Worm (Caenorhabditis elegans) whole organism, L3 larva: ENCODE results near the gene emb-1.

ENCODE experiments used
- R02D3.7 ChIP-seq: fragments of 150-350 bp; optimal IDR thresholded peaks from 2 replicates; lab custom pipeline; 2014; ENCODE audit warnings: missing biosample characterization, missing genetic modification characterization
- ZK546.5 ChIP-seq: sonication (generic microtip); optimal IDR thresholded peaks from 2 replicates; lab custom pipeline; 2017; ENCODE audit warnings: missing biosample characterization, missing genetic modification characterization
- aly-2 ChIP-seq: fragments of 150-350 bp; optimal IDR thresholded peaks from 2 replicates; lab custom pipeline; 2014; ENCODE audit warnings: missing biosample characterization, missing genetic modification characterization
- ama-1 ChIP-seq: fragments of 150-350 bp; optimal IDR thresholded peaks from 2 replicates; lab custom pipeline; 2018
- ceh-16 ChIP-seq: sonication (generic microtip); optimal IDR thresholded peaks from 2 replicates; lab custom pipeline; 2017; ENCODE audit warnings: missing biosample characterization, missing genetic modification characterization
- ceh-28 ChIP-seq: fragments of 150-350 bp; optimal IDR thresholded peaks from 2 replicates; lab custom pipeline; 2014; ENCODE audit warnings: missing biosample characterization, missing genetic modification reagents, missing genetic modification characterization
- egl-27 ChIP-seq: sonication (generic microtip); optimal IDR thresholded peaks from 4 replicates; lab custom pipeline; 2017; ENCODE audit warnings: missing biosample characterization, missing genetic modification reagents, missing genetic modification characterization
- egl-5 ChIP-seq: fragments of 150-350 bp; optimal IDR thresholded peaks from 2 replicates; lab custom pipeline; 2017; ENCODE audit warnings: missing biosample characterization, missing genetic modification reagents, missing genetic modification characterization, inconsistent platforms
- elt-2 ChIP-seq: sonication (generic microtip); optimal IDR thresholded peaks from 2 replicates; lab custom pipeline; 2016; ENCODE audit warnings: missing genetic modification reagents, mild to moderate bottlenecking, missing genetic modification characterization, missing compliant biosample characterization
- elt-3 ChIP-seq, 3 experiments: fragments of 150-350 bp in 1 of 3; sonication (generic microtip) in 2 of 3; optimal IDR thresholded peaks; 2 replicates in 2 of 3; 4 replicates in 1 of 3; lab custom pipeline; 2014 to 2017; ENCODE audit warnings: missing biosample characterization in 3 of 3, missing genetic modification characterization in 3 of 3
- fkh-10 ChIP-seq: sonication (generic microtip); optimal IDR thresholded peaks from 2 replicates; lab custom pipeline; 2017; ENCODE audit warnings: missing biosample characterization, missing genetic modification reagents, missing genetic modification characterization
- fkh-2 ChIP-seq: fragments of 150-350 bp; optimal IDR thresholded peaks from 2 replicates; lab custom pipeline; 2014; ENCODE audit warnings: missing biosample characterization, missing genetic modification reagents, missing genetic modification characterization
- fos-1 ChIP-seq: fragments of 150-350 bp; optimal IDR thresholded peaks from 2 replicates; lab custom pipeline; 2014; ENCODE audit warnings: missing biosample characterization, missing genetic modification characterization
- hmg-11 ChIP-seq: sonication (generic microtip); optimal IDR thresholded peaks from 2 replicates; lab custom pipeline; 2016; ENCODE audit warnings: missing genetic modification characterization, missing compliant biosample characterization
- lin-15B ChIP-seq: fragments of 150-350 bp; optimal IDR thresholded peaks from 2 replicates; lab custom pipeline; 2014; ENCODE audit warnings: missing biosample characterization, missing genetic modification characterization
- lin-39 ChIP-seq: fragments of 150-350 bp; optimal IDR thresholded peaks from 2 replicates; lab custom pipeline; 2018; ENCODE audit warnings: missing biosample characterization, missing genetic modification reagents, missing genetic modification characterization
- mml-1 ChIP-seq: fragments of 150-350 bp; sonication (generic microtip); optimal IDR thresholded peaks from 3 replicates; lab custom pipeline; 2014; ENCODE audit warnings: missing biosample characterization, missing genetic modification characterization
- nfya-1 ChIP-seq: sonication (generic microtip); optimal IDR thresholded peaks from 2 replicates; lab custom pipeline; 2017; ENCODE audit warnings: missing genetic modification characterization, mild to moderate bottlenecking, missing compliant biosample characterization, antibody characterized with exemption, moderate library complexity; ENCODE audit not compliant: insufficient read depth
- nhr-11 ChIP-seq: fragments of 150-350 bp; optimal IDR thresholded peaks from 2 replicates; lab custom pipeline; 2014; ENCODE audit warnings: missing biosample characterization, missing genetic modification characterization
- nhr-12 ChIP-seq: fragments of 150-350 bp; optimal IDR thresholded peaks from 2 replicates; lab custom pipeline; 2014; ENCODE audit warnings: missing biosample characterization, missing genetic modification characterization
- nhr-23 ChIP-seq: fragments of 150-350 bp; optimal IDR thresholded peaks from 2 replicates; lab custom pipeline; 2014; ENCODE audit warnings: missing biosample characterization, missing genetic modification reagents, missing genetic modification characterization
- nhr-237 ChIP-seq: fragments of 150-350 bp; optimal IDR thresholded peaks from 2 replicates; lab custom pipeline; 2014; ENCODE audit warnings: missing biosample characterization, missing genetic modification characterization
- nhr-25 ChIP-seq: sonication (generic microtip); optimal IDR thresholded peaks from 2 replicates; lab custom pipeline; 2017; ENCODE audit warnings: missing biosample characterization, missing genetic modification characterization
- nhr-28 ChIP-seq: fragments of 150-350 bp; optimal IDR thresholded peaks from 2 replicates; lab custom pipeline; 2014; ENCODE audit warnings: missing biosample characterization, missing genetic modification characterization
- nhr-43 ChIP-seq: sonication (generic microtip); optimal IDR thresholded peaks from 2 replicates; lab custom pipeline; 2016; ENCODE audit warnings: mild to moderate bottlenecking, missing genetic modification characterization, missing compliant biosample characterization; ENCODE audit not compliant: poor library complexity, severe bottlenecking
- nhr-67 ChIP-seq: fragments of 150-350 bp; optimal IDR thresholded peaks from 2 replicates; lab custom pipeline; 2014; ENCODE audit warnings: missing biosample characterization, missing genetic modification characterization
- nhr-76 ChIP-seq: fragments of 150-350 bp; sonication (generic microtip); optimal IDR thresholded peaks from 5 replicates; lab custom pipeline; 2014; ENCODE audit warnings: missing biosample characterization, missing genetic modification characterization
- nhr-77 ChIP-seq: fragments of 150-350 bp; optimal IDR thresholded peaks from 2 replicates; lab custom pipeline; 2014; ENCODE audit warnings: missing biosample characterization, missing genetic modification characterization
- pha-4 ChIP-seq: fragments of 150-350 bp; optimal IDR thresholded peaks from 2 replicates; lab custom pipeline; 2014; ENCODE audit warnings: missing biosample characterization, missing genetic modification reagents, missing genetic modification characterization
- pqm-1 ChIP-seq: fragments of 150-350 bp; optimal IDR thresholded peaks from 2 replicates; lab custom pipeline; 2017; ENCODE audit warnings: missing biosample characterization, missing genetic modification characterization, inconsistent platforms
- snpc-4 ChIP-seq: fragments of 150-350 bp; optimal IDR thresholded peaks from 2 replicates; lab custom pipeline; 2014; ENCODE audit warnings: missing biosample characterization, missing genetic modification characterization
- tbx-2 ChIP-seq: sonication (generic microtip); optimal IDR thresholded peaks from 2 replicates; lab custom pipeline; 2016; ENCODE audit warnings: mild to moderate bottlenecking, missing genetic modification characterization, missing compliant biosample characterization
- unc-62 ChIP-seq: fragments of 150-350 bp; sonication (generic microtip); optimal IDR thresholded peaks from 4 replicates; lab custom pipeline; 2014; ENCODE audit warnings: missing biosample characterization, missing genetic modification reagents, missing genetic modification characterization
- zag-1 ChIP-seq: fragments of 150-350 bp; optimal IDR thresholded peaks from 2 replicates; lab custom pipeline; 2014; ENCODE audit warnings: missing biosample characterization, missing genetic modification characterization

Gene emb-1

DNA sequence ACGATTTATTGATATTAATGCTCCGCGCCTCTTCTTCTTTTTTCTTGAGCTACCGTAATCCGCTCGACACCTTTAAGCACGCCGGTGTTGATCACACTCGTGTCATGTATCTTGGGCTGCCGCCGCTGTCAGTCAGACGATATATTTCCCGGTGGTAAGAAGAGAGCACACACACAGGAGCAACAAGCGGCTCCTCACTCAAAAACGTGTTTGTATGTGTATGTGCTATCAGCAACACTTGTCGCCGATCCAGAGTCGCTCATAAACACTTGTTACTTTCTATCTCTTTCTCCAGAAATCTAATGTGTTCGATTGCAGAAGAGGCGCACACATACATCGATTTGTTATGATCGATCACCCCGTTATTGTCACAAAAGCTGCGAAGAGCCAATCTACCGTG lies 32.7 kb upstream of the emb-1 start:
- TF ChIP-seq ceh-28 (tag; lab: Kevin White, UChicago): no peak
- no peak for TF ChIP-seq pqm-1 (tag; lab: Kevin White, UChicago)
- TF ChIP-seq lin-39: peak; percentile 2
- TF ChIP-seq nhr-28 (tag; lab: Kevin White, UChicago): no peak
- no peak for TF ChIP-seq ceh-16 (tag; lab: Kevin White, UChicago)
- no peak for TF ChIP-seq fkh-10
- TF ChIP-seq nhr-23 (tag; lab: Kevin White, UChicago): no peak
- TF ChIP-seq fos-1 (tag; lab: Kevin White, UChicago): no peak
- TF ChIP-seq pha-4 (tag; lab: Kevin White, UChicago): peak; percentile 5
- TF ChIP-seq elt-2 (tag; lab: Kevin White, UChicago): peak; percentile 12
- TF ChIP-seq fkh-2: no peak
- TF ChIP-seq nhr-11 (tag; lab: Kevin White, UChicago): no peak
- TF ChIP-seq nfya-1: peak; percentile 51
- TF ChIP-seq hmg-11: no peak
- no peak for TF ChIP-seq egl-27
- no peak for TF ChIP-seq ZK546.5
- TF ChIP-seq nhr-12 (tag; lab: Kevin White, UChicago): no peak

DNA sequence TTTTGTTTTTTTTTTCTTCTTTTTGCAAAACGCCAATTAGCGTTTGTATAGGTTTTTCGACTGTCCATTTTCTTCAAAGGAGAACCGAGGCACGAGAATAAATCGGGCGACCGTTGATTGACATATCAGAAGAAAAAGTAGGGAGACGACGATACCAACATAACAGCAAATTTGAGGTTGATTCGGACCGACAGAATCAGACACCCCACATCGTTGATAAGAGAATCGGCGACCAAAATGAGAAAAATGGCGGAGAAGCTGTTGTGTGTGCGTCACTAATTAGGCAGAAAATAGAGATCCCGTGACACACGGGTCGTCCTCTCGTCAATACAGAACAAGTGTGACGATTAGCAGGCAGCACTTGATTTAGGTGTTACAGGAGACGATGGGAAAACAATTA lies 31.3 kb upstream of the emb-1 start:
- TF ChIP-seq tbx-2 (tag; lab: Kevin White, UChicago): peak; percentile 90
- TF ChIP-seq unc-62 (GFP tag; lab: Kevin White, UChicago): peak; percentile 40
- no peak for TF ChIP-seq elt-3 (tag; optimal IDR thresholded peaks at IDR 0.05; lab: Kevin White, UChicago)

DNA sequence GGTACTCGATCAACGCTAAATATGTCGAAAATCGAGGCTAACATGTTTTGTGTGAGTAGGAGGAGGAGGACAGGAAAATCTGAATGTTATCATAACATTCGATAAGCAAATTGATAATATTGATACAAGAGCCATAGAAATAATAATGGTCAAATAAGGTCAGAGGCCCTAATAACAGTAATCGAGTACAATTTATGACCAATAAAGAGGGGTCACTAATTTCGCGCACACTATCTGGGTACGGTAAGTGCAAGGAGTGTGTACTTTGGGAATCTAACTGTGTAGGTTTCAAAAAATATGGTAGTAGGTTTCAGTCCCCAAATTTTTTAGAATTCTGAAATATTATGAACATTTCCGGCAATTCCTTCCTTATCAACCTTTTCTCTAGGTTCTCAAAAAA lies 29.7 kb upstream of the emb-1 start:
- TF ChIP-seq egl-5 (tag; lab: Kevin White, UChicago) (no peak), nhr-25 (no peak), pha-4 (tag; lab: Kevin White, UChicago) (no peak), snpc-4 (no peak), aly-2 (tag; lab: Kevin White, UChicago) (no peak), nhr-77 (tag; lab: Kevin White, UChicago) (no peak), tbx-2 (tag; lab: Kevin White, UChicago) (no peak), fkh-2 (no peak), hmg-11 (no peak), unc-62 (GFP tag; lab: Kevin White, UChicago) (no peak), nfya-1 (no peak), mml-1 (tag; lab: Kevin White, UChicago) (no peak), lin-15B (tag; lab: Kevin White, UChicago) (no peak), nhr-12 (tag; lab: Kevin White, UChicago) (no peak), zag-1 (no peak), nhr-76 (tag; lab: Kevin White, UChicago) (no peak), nhr-237 (tag; lab: Kevin White, UChicago) (no peak), R02D3.7 (tag; lab: Kevin White, UChicago) (no peak)

DNA sequence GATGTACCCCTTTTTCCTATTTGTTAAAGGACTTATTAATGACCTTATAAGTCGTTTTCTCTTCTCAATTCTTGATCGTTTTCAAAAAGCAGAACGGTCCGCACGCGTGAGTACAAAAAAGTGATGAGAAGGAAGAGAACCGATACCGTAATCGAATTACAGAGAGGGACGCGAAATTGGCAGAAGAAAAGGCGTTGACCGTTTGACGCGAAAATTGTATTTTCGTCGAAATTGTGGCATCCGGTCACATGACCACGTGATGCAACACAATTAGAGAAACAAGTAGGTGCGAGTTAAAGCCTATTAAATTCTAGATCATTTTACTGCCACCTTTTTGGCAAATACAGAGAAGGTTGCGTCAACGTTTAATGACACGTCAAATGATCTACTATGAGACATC lies 29.1 kb upstream of the emb-1 start:
- TF ChIP-seq ama-1 (lab: Kevin White, UChicago) (no peak), tbx-2 (tag; lab: Kevin White, UChicago) (peak; percentile 84)

DNA sequence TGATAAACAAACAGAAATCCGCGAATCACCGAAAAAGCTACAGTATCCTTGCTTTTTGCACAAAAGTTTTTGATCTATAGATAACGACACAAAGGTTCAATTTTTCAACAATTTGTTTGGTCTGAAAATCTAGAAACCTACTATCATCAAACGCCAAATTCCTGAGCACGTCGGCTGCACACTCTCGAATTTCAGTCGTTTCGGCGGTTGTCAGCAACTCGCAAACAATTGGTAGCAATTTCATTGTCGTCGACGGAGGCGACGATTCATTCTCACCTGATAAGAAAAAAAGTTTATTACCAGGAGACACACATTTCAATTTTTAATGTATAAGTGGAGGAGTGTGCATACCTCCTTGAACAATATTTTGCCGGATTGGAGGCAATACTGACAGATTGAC lies 27.4 kb upstream of the emb-1 start:
- TF ChIP-seq hmg-11 (no peak), egl-5 (tag; lab: Kevin White, UChicago) (no peak), nhr-43 (tag; lab: Kevin White, UChicago) (no peak), elt-2 (tag; lab: Kevin White, UChicago) (peak; percentile 70), zag-1 (no peak), snpc-4 (no peak), tbx-2 (tag; lab: Kevin White, UChicago) (no peak), nhr-67 (tag; lab: Kevin White, UChicago) (no peak)

DNA sequence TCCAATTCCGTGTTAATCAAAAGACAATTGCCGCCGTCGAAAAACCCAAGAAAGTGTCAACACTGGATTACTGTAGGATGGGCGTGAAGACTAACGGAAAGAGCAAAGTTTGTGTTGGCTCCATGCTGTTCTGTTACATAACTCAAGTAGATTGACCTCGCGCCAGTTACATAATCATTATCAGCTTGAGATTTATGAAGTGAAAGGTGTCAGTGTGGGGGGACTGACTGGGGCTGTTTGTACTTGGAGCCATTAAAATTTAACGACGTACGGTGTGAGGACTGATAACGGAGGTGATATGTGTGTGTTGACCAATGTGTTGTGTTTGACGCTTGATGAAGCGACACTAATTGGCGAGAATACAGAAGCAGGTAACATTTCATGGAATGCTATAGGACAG lies 26.5 kb upstream of the emb-1 start:
- peak; percentile 88 for TF ChIP-seq elt-2 (tag; lab: Kevin White, UChicago)
- TF ChIP-seq pqm-1 (tag; lab: Kevin White, UChicago): peak; percentile 57
- TF ChIP-seq R02D3.7 (tag; lab: Kevin White, UChicago): no peak
- no peak for TF ChIP-seq mml-1 (tag; lab: Kevin White, UChicago)
- TF ChIP-seq, all 47 proteins: peak for 2
